Worm (Caenorhabditis elegans) whole organism, late embryonic: ENCODE results near the gene srh-10.
"Not testable (repeated sequence)": the region's sequence is repeated elsewhere in the genome, so short reads cannot be mapped to it uniquely, and the experiment has no call there.

Source experiments
- C08G9.2 ChIP-seq: sonication (generic microtip); optimal IDR thresholded peaks from 2 replicates; lab custom pipeline; 2016; ENCODE audit warnings: mild to moderate bottlenecking, missing genetic modification characterization, moderate library complexity, missing compliant biosample characterization
- F13H6.1 ChIP-seq: sonication (generic microtip); optimal IDR thresholded peaks from 2 replicates; lab custom pipeline; 2016; ENCODE audit warnings: missing genetic modification characterization, missing compliant biosample characterization
- K02D7.2 ChIP-seq: sonication (generic microtip); optimal IDR thresholded peaks from 2 replicates; lab custom pipeline; 2017; ENCODE audit warnings: mild to moderate bottlenecking, missing genetic modification characterization, missing compliant biosample characterization
- T23F11.4 ChIP-seq: fragments of 200-800 bp; sonication (Bioruptor generic); optimal IDR thresholded peaks from 2 replicates; lab custom pipeline; 2018; ENCODE audit warnings: mild to moderate bottlenecking, missing genetic modification characterization, missing compliant biosample characterization
- Y22D7AL.16 ChIP-seq: sonication (generic microtip); optimal IDR thresholded peaks from 2 replicates; lab custom pipeline; 2016; ENCODE audit warnings: missing genetic modification characterization, missing compliant biosample characterization
- ama-1 ChIP-seq: fragments of 150-350 bp; optimal IDR thresholded peaks from 2 replicates; lab custom pipeline; 2014
- ceh-18 ChIP-seq: sonication (generic microtip); optimal IDR thresholded peaks from 2 replicates; lab custom pipeline; 2016; ENCODE audit warnings: missing genetic modification characterization, missing compliant biosample characterization
- ceh-19 ChIP-seq: fragments of 200-800 bp; sonication (Bioruptor generic); optimal IDR thresholded peaks from 2 replicates; lab custom pipeline; 2018; ENCODE audit warnings: mild to moderate bottlenecking, missing genetic modification characterization, missing compliant biosample characterization
- ceh-22 ChIP-seq: sonication (generic microtip); optimal IDR thresholded peaks from 2 replicates; lab custom pipeline; 2017; ENCODE audit warnings: missing biosample characterization, missing genetic modification characterization
- ceh-24 ChIP-seq: sonication (generic microtip); optimal IDR thresholded peaks from 2 replicates; lab custom pipeline; 2016; ENCODE audit warnings: mild to moderate bottlenecking, missing genetic modification characterization, missing compliant biosample characterization
- ceh-31 ChIP-seq: sonication (generic microtip); optimal IDR thresholded peaks from 2 replicates; lab custom pipeline; 2016; ENCODE audit warnings: missing genetic modification characterization, missing compliant biosample characterization
- ceh-45 ChIP-seq: fragments of 200-800 bp; sonication (Bioruptor generic); IDR thresholded peaks from 2 replicates; pipeline ENCODE4 v1.3.6; 2022; ENCODE audit warnings: missing genetic modification reagents, missing genetic modification characterization, missing compliant biosample characterization
- ceh-48 ChIP-seq: sonication (generic microtip); optimal IDR thresholded peaks from 2 replicates; lab custom pipeline; 2016; ENCODE audit warnings: missing genetic modification characterization, inconsistent platforms, missing compliant biosample characterization
- ceh-6 ChIP-seq: fragments of 200-800 bp; sonication (Bioruptor generic); optimal IDR thresholded peaks from 2 replicates; lab custom pipeline; 2018; ENCODE audit warnings: mild to moderate bottlenecking, missing genetic modification characterization, missing compliant biosample characterization
- ceh-9 ChIP-seq: sonication (generic microtip); optimal IDR thresholded peaks from 2 replicates; lab custom pipeline; 2016; ENCODE audit warnings: mild to moderate bottlenecking, missing genetic modification characterization, inconsistent platforms, missing compliant biosample characterization
- che-1 ChIP-seq: sonication (generic microtip); optimal IDR thresholded peaks from 2 replicates; lab custom pipeline; 2016; ENCODE audit warnings: mild to moderate bottlenecking, missing genetic modification characterization, missing compliant biosample characterization
- dve-1 ChIP-seq: sonication (generic microtip); optimal IDR thresholded peaks from 2 replicates; lab custom pipeline; 2017; ENCODE audit warnings: antibody characterized with exemption, mild to moderate bottlenecking, missing genetic modification characterization, missing compliant biosample characterization
- elt-2 ChIP-seq: sonication (generic microtip); optimal IDR thresholded peaks from 2 replicates; lab custom pipeline; 2016; ENCODE audit warnings: missing genetic modification reagents, missing genetic modification characterization, missing compliant biosample characterization
- ets-4 ChIP-seq: sonication (generic microtip); optimal IDR thresholded peaks from 2 replicates; lab custom pipeline; 2016; ENCODE audit warnings: missing genetic modification characterization, missing compliant biosample characterization
- eyg-1 ChIP-seq: sonication (generic microtip); optimal IDR thresholded peaks from 2 replicates; lab custom pipeline; 2016; ENCODE audit warnings: missing genotype, missing genetic modification characterization, missing compliant biosample characterization
- fax-1 ChIP-seq: sonication (generic microtip); optimal IDR thresholded peaks from 2 replicates; lab custom pipeline; 2016; ENCODE audit warnings: missing genotype, missing genetic modification characterization, missing compliant biosample characterization
- hlh-15 ChIP-seq: sonication (generic microtip); optimal IDR thresholded peaks from 2 replicates; lab custom pipeline; 2016; ENCODE audit warnings: missing genetic modification characterization, missing compliant biosample characterization
- hlh-8 ChIP-seq: sonication (generic microtip); optimal IDR thresholded peaks from 2 replicates; lab custom pipeline; 2016; ENCODE audit warnings: missing genotype, missing genetic modification characterization, missing compliant biosample characterization
- lin-11 ChIP-seq: fragments of 200-800 bp; sonication (Bioruptor generic); optimal IDR thresholded peaks from 2 replicates; lab custom pipeline; 2018; ENCODE audit warnings: mild to moderate bottlenecking, missing genetic modification characterization, missing compliant biosample characterization
- madf-2 ChIP-seq: sonication (generic microtip); optimal IDR thresholded peaks from 2 replicates; lab custom pipeline; 2017; ENCODE audit warnings: missing genetic modification characterization, missing compliant biosample characterization
- mec-3 ChIP-seq: sonication (generic microtip); optimal IDR thresholded peaks from 2 replicates; lab custom pipeline; 2016; ENCODE audit warnings: borderline replicate concordance, missing genetic modification characterization, missing compliant biosample characterization
- pat-9 ChIP-seq: fragments of 200-800 bp; sonication (Bioruptor generic); optimal IDR thresholded peaks from 2 replicates; lab custom pipeline; 2018; ENCODE audit warnings: mild to moderate bottlenecking, missing genetic modification characterization, moderate library complexity, missing compliant biosample characterization
- pax-1 ChIP-seq: fragments of 150-350 bp; optimal IDR thresholded peaks from 2 replicates; lab custom pipeline; 2014; ENCODE audit warnings: missing biosample characterization, missing genetic modification characterization
- pha-4 ChIP-seq: fragments of 150-350 bp; optimal IDR thresholded peaks from 2 replicates; lab custom pipeline; 2018; ENCODE audit warnings: missing biosample characterization, missing genetic modification reagents, missing genetic modification characterization
- pros-1 ChIP-seq: fragments of 150-350 bp; optimal IDR thresholded peaks from 2 replicates; lab custom pipeline; 2014; ENCODE audit warnings: missing biosample characterization, missing genetic modification reagents, missing genetic modification characterization
- ref-2 ChIP-seq: sonication (generic microtip); optimal IDR thresholded peaks from 2 replicates; lab custom pipeline; 2016; ENCODE audit warnings: missing genetic modification characterization, missing compliant biosample characterization
- rnt-1 ChIP-seq: sonication (generic microtip); optimal IDR thresholded peaks from 2 replicates; lab custom pipeline; 2016; ENCODE audit warnings: missing genetic modification characterization, missing compliant biosample characterization
- sdc-2 ChIP-seq: sonication (generic microtip); optimal IDR thresholded peaks from 2 replicates; lab custom pipeline; 2016; ENCODE audit warnings: missing genotype, missing genetic modification characterization, missing compliant biosample characterization
- sox-2 ChIP-seq: fragments of 200-800 bp; sonication (Bioruptor generic); IDR thresholded peaks from 2 replicates; pipeline ENCODE4 v1.3.6; 2022; ENCODE audit warnings: missing genetic modification reagents, missing genetic modification characterization, missing compliant biosample characterization
- syd-9 ChIP-seq: sonication (generic microtip); optimal IDR thresholded peaks from 2 replicates; lab custom pipeline; 2016; ENCODE audit warnings: mild to moderate bottlenecking, missing genetic modification characterization, moderate library complexity, missing compliant biosample characterization
- tbx-2 ChIP-seq: sonication (generic microtip); optimal IDR thresholded peaks from 2 replicates; lab custom pipeline; 2016; ENCODE audit warnings: missing genetic modification characterization, missing compliant biosample characterization
- tbx-7 ChIP-seq: sonication (generic microtip); optimal IDR thresholded peaks from 2 replicates; lab custom pipeline; 2016; ENCODE audit warnings: missing genotype, missing genetic modification characterization, missing compliant biosample characterization
- ttx-3 ChIP-seq: sonication (generic microtip); optimal IDR thresholded peaks from 2 replicates; lab custom pipeline; 2016; ENCODE audit warnings: missing genetic modification reagents, missing genetic modification characterization, missing compliant biosample characterization
- unc-42 ChIP-seq: sonication (generic microtip); optimal IDR thresholded peaks from 2 replicates; lab custom pipeline; 2016; ENCODE audit warnings: missing genotype, missing genetic modification characterization, missing compliant biosample characterization
- unc-86 ChIP-seq: sonication (generic microtip); optimal IDR thresholded peaks from 2 replicates; lab custom pipeline; 2016; ENCODE audit warnings: missing genetic modification characterization, missing compliant biosample characterization

srh-10 gene

ce11 chrV:6038405-6039151, 28.4 kb downstream of the srh-10 start, which contains the start of gene F29G9.1:
F29G9.1 (plus strand) TSS chrV:6039101.
- not testable (repeated sequence) for TF ChIP-seq hlh-8 (tag; lab: Kevin White, UChicago); ref-2; ama-1

DNA sequence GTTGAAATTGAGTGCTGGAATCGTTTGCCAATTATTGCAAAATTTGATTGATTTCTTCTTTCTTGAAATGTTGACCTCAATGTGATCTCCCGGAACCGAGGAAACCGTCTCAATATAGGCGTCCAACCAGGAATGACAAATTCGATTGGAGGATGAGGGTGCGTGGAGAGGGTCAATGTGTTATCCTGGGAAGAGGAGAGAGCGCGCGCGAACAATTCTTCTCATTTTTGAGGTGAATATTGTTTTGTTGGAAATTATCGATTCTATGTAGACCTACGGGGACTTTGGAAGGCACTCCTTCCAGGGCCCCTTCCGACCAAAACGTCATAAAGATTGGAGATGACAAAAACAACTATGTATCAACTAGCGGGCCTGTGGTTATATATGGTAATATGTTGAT, 30.4 kb downstream of the srh-10 start:
- TF ChIP-seq dve-1 (tag; lab: Kevin White, UChicago), result no peak
- TF ChIP-seq madf-2, result no peak
- no peak for TF ChIP-seq rnt-1 (tag; lab: Kevin White, UChicago)
- no peak for TF ChIP-seq eyg-1 (tag; lab: Kevin White, UChicago)
- TF ChIP-seq ceh-22, result no peak
- TF ChIP-seq ceh-19 (GFP tag; lab: Kevin White, UChicago), result no peak
- no peak for TF ChIP-seq unc-86 (tag; lab: Kevin White, UChicago)
- TF ChIP-seq sdc-2, result no peak
- no peak for TF ChIP-seq K02D7.2 (tag; lab: Kevin White, UChicago)
- TF ChIP-seq ceh-18 (tag; lab: Kevin White, UChicago), result no peak
- TF ChIP-seq pax-1 (tag; lab: Kevin White, UChicago), result no peak
- no peak for TF ChIP-seq ttx-3 (tag; lab: Kevin White, UChicago)
- no peak for TF ChIP-seq Y22D7AL.16 (tag; lab: Kevin White, UChicago)
- TF ChIP-seq ceh-45 (GFP tag; lab: Robert Waterston, UW), result no peak

DNA sequence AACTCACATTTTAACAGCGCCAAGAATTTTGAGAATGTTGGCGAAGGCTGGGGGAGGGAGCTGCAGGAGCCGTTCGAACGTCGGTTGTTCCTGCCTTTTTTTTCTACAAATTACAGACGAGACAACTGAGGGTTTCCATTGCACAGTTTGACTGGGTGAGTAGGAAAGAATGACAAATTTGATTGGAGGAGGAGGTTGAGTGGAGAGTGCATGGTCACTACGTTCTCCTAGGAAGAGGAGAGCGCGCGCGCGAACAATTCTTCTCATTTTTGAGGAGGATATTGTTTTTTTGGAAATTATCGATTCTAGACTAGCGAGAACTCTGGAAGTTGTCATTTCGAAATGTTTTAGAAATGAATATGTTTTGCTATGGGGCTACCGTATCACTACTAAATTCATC, 32.2 kb downstream of the srh-10 start, which contains the start of gene dhs-17:
Gene dhs-17, minus strand, starts transcription at position 101 of the 400 bp plus-strand sequence.
- no peak for TF ChIP-seq sox-2 (GFP tag; lab: Robert Waterston, UW)
- no peak for TF ChIP-seq pax-1 (tag; lab: Kevin White, UChicago)
- TF ChIP-seq lin-11, result no peak
- no peak for TF ChIP-seq tbx-7
- no peak for TF ChIP-seq fax-1
- TF ChIP-seq, all 69 proteins: peak for 0

- TF ChIP-seq unc-86 (tag; lab: Kevin White, UChicago), result no peak
- TF ChIP-seq pros-1 (tag; lab: Kevin White, UChicago), result no peak
- no peak for TF ChIP-seq F13H6.1 (tag; lab: Kevin White, UChicago)
- TF ChIP-seq ceh-24 (tag; lab: Kevin White, UChicago), result no peak
- peak; percentile 29 for TF ChIP-seq unc-42 (tag; lab: Kevin White, UChicago)
These were observed 33.4 kb downstream of the srh-10 start for ce11 chrV:6033512-6033911.

DNA sequence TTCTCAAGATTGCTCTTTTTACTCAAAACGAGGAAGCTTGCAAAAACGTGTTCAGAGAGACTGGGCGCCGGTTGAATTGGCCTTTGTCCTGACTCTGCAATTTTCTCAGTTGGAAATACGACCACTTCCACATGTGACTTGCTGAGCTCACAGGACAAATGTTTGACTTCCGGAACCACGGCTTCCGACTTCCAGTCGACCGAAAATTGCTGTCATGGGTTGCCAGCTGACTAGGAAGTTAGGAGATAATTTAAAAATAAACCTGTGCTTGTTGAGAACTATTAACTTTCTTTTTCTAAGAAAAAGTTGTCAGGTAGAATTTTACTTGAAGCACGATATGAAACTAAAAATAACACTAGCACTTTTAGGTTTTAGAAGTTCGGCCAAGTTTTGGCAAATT, 35.4 kb downstream of the srh-10 start:
- no peak for TF ChIP-seq mec-3
- no peak for TF ChIP-seq rnt-1 (tag; lab: Kevin White, UChicago)
- TF ChIP-seq che-1 (tag; lab: Kevin White, UChicago), result no peak
- no peak for TF ChIP-seq eyg-1 (tag; lab: Kevin White, UChicago)
- no peak for TF ChIP-seq ceh-6 (GFP tag; lab: Kevin White, UChicago)
- no peak for TF ChIP-seq ceh-24 (tag; lab: Kevin White, UChicago)
- TF ChIP-seq pha-4, result no peak

ce11 chrV:6030559-6030975, 36.4 kb downstream of the srh-10 start:
- TF ChIP-seq elt-2 (tag; lab: Kevin White, UChicago) (no peak), syd-9 (peak; percentile 36), Y22D7AL.16 (tag; lab: Kevin White, UChicago) (no peak), ceh-31 (tag; lab: Kevin White, UChicago) (peak; percentile 30), eyg-1 (tag; lab: Kevin White, UChicago) (no peak), rnt-1 (tag; lab: Kevin White, UChicago) (peak; percentile 68), T23F11.4 (GFP tag; lab: Kevin White, UChicago) (no peak), unc-86 (tag; lab: Kevin White, UChicago) (no peak), mec-3 (no peak), ceh-19 (GFP tag; lab: Kevin White, UChicago) (no peak), ceh-9 (tag; lab: Kevin White, UChicago) (no peak), madf-2 (no peak), C08G9.2 (peak; percentile 32), ceh-22 (no peak), tbx-2 (peak; percentile 22), che-1 (tag; lab: Kevin White, UChicago) (no peak), hlh-15 (tag; lab: Kevin White, UChicago) (no peak), pros-1 (tag; lab: Kevin White, UChicago) (no peak), pat-9 (tag; lab: Kevin White, UChicago) (no peak), ama-1 (no peak), ceh-48 (tag; lab: Kevin White, UChicago) (no peak), ets-4 (tag; lab: Kevin White, UChicago) (no peak), tbx-7 (no peak)
